Fruit fly (Drosophila melanogaster): ENCODE measurements around the gene boss.

boss gene

dm6 chr3R:26011542-26011941, 49.7 kb downstream of the boss start (continued):
- TF ChIP-seq CG8290 (GFP tag; optimal IDR thresholded peaks at IDR 0.05) (peak; percentile 41), CG8290 (tag; optimal IDR thresholded peaks at IDR 0.05) (peak; percentile 44 to 58), NFAT (GFP tag; IDR thresholded peaks at IDR 0.05) (no peak), CG14014 (GFP tag; IDR thresholded peaks at IDR 0.05) (no peak), CG15011 (GFP tag; optimal IDR thresholded peaks at IDR 0.05) (peak; percentile 52), gem (tag; optimal IDR thresholded peaks at IDR 0.05) (peak; percentile 23), CG18599 (GFP tag; optimal IDR thresholded peaks at IDR 0.05) (peak; percentile 23), lmd (GFP tag; IDR thresholded peaks at IDR 0.05) (no peak), Doc2 (GFP tag; IDR thresholded peaks at IDR 0.05) (no peak), CG13775 (GFP tag; optimal IDR thresholded peaks at IDR 0.05) (no peak), CG14667 (GFP tag; IDR thresholded peaks at IDR 0.05) (no peak), cas (GFP tag; IDR thresholded peaks at IDR 0.05) (no peak), sens (GFP tag) (peak; percentile 75), CG10959 (GFP tag; IDR thresholded peaks at IDR 0.05) (no peak), CG10209 (GFP tag; optimal IDR thresholded peaks at IDR 0.05) (peak; percentile 19), phol (tag; optimal IDR thresholded peaks at IDR 0.05) (no peak), Hr51 (GFP tag; optimal IDR thresholded peaks at IDR 0.05) (no peak), ATbp (GFP tag; optimal IDR thresholded peaks at IDR 0.05) (peak; percentile 65), Nf-YC (tag; optimal IDR thresholded peaks at IDR 0.05) (no peak), slbo (GFP tag; IDR thresholded peaks at IDR 0.05) (no peak), dimm (GFP tag; IDR thresholded peaks at IDR 0.05) (no peak), Vsx1 (GFP tag; optimal IDR thresholded peaks at IDR 0.05) (peak; percentile 49), ab (GFP tag; optimal IDR thresholded peaks at IDR 0.05) (no peak), fd102C (GFP tag; optimal IDR thresholded peaks at IDR 0.05) (peak; percentile 49), CG6765 (GFP tag; optimal IDR thresholded peaks at IDR 0.05) (no peak), Sox100B (GFP tag; optimal IDR thresholded peaks at IDR 0.05) (peak; percentile 47), CrebB (tag; optimal IDR thresholded peaks at IDR 0.05) (peak; percentile 54), CG10321 (GFP tag; IDR thresholded peaks at IDR 0.05) (no peak), CG2875 (GFP tag; optimal IDR thresholded peaks at IDR 0.05) (peak; percentile 32), CG11247 (GFP tag; IDR thresholded peaks at IDR 0.05) (no peak), NC2α (GFP tag; optimal IDR thresholded peaks at IDR 0.05) (no peak), Eip74EF (GFP tag; optimal IDR thresholded peaks at IDR 0.05) (no peak), lov (optimal IDR thresholded peaks at IDR 0.05) (no peak), lov (GFP tag; IDR thresholded peaks at IDR 0.05) (0 out of 3 replicates have a peak, but pooled peaks have one; percentile 5), pita (GFP tag; optimal IDR thresholded peaks at IDR 0.05) (no peak), HmgZ (tag; optimal IDR thresholded peaks at IDR 0.05) (no peak), tin (GFP tag; optimal IDR thresholded peaks at IDR 0.05) (no peak), bab2 (GFP tag; optimal IDR thresholded peaks at IDR 0.05) (no peak), wdn (GFP tag; IDR thresholded peaks at IDR 0.05) (no peak), CG18476 (GFP tag; optimal IDR thresholded peaks at IDR 0.05) (no peak), peb (GFP tag; IDR thresholded peaks at IDR 0.05) (no peak), MESR4 (GFP tag; optimal IDR thresholded peaks at IDR 0.05) (no peak), CG12942 (GFP tag; optimal IDR thresholded peaks at IDR 0.05) (no peak), fu2 (GFP tag; optimal IDR thresholded peaks at IDR 0.05) (no peak), CG15479 (GFP tag; optimal IDR thresholded peaks at IDR 0.05) (no peak), Optix (GFP tag; IDR thresholded peaks at IDR 0.05) (no peak), Lhr (GFP tag; optimal IDR thresholded peaks at IDR 0.05) (no peak), CG2202 (tag; optimal IDR thresholded peaks at IDR 0.05) (peak; percentile 75), stc (GFP tag; IDR thresholded peaks at IDR 0.05) (no peak), dan (GFP tag; IDR thresholded peaks at IDR 0.05) (no peak), fd64A (GFP tag; optimal IDR thresholded peaks at IDR 0.05) (peak; percentile 64), D19A (tag; optimal IDR thresholded peaks at IDR 0.05) (peak; percentile 49), yki (optimal IDR thresholded peaks at IDR 0.05) (no peak)
